Fruit fly (Drosophila melanogaster): ENCODE results near the gene Naa40.
A peak's percentile ranks its signal among the peaks of the same experiment; 100 is the strongest.

Gene Naa40

dm6 chr3R:29699220-29699619, 25.5 kb downstream of the Naa40 start (continued):
- TF ChIP-seq ase (GFP tag; IDR thresholded peaks at IDR 0.05) = 0 out of 3 replicates have a peak, but pooled peaks have one; percentile 19
- peak; percentile 65; the same call in 1 of the 3 replicates for TF ChIP-seq H15 (GFP tag; IDR thresholded peaks at IDR 0.05)
- TF ChIP-seq CG31224 (GFP tag; IDR thresholded peaks at IDR 0.05) = 0 out of 2 replicates have a peak, but pooled peaks have one; percentile 10
- peak; percentile 32 for TF ChIP-seq CG3407 (GFP tag; optimal IDR thresholded peaks at IDR 0.05)
- TF ChIP-seq E2f1 (GFP tag; IDR thresholded peaks at IDR 0.05) = peak; percentile 50
- TF ChIP-seq dysf (GFP tag; IDR thresholded peaks at IDR 0.05) = peak; percentile 68; the same call in 2 of the 3 replicates
- peak; percentile 59 for TF ChIP-seq esg (GFP tag; conservative IDR thresholded peaks at IDR 0.05)
- no peak for TF ChIP-seq CG1832 (GFP tag; optimal IDR thresholded peaks at IDR 0.05)
- peak; percentile 32; the same call in 1 of the 3 replicates for TF ChIP-seq Aef1 (GFP tag; IDR thresholded peaks at IDR 0.05)
- TF ChIP-seq Dip3 (GFP tag; optimal IDR thresholded peaks at IDR 0.05) = no peak
- TF ChIP-seq pb (GFP tag; optimal IDR thresholded peaks at IDR 0.05) = peak; percentile 1
- peak; percentile 49 for TF ChIP-seq CG8388 (GFP tag; optimal IDR thresholded peaks at IDR 0.05)
- TF ChIP-seq Xrp1 (GFP tag; IDR thresholded peaks at IDR 0.05) = peak; percentile 84
- TF ChIP-seq croc (GFP tag; conservative IDR thresholded peaks at IDR 0.05) = peak; percentile 47; the same call in 2 of the 3 replicates
- TF ChIP-seq sd (tag; optimal IDR thresholded peaks at IDR 0.05) = no peak
- TF ChIP-seq lilli (GFP tag; optimal IDR thresholded peaks at IDR 0.05) = no peak
- no peak for TF ChIP-seq CG32532 (GFP tag; IDR thresholded peaks at IDR 0.05)
- TF ChIP-seq CG1603 (tag; optimal IDR thresholded peaks at IDR 0.05) = peak; percentile 74
- TF ChIP-seq D19A (tag; optimal IDR thresholded peaks at IDR 0.05) = peak; percentile 1
- TF ChIP-seq odd (GFP tag; optimal IDR thresholded peaks at IDR 0.05) = no peak
- peak; percentile 62; the same call in 1 of the 2 replicates for TF ChIP-seq sens-2 (GFP tag; IDR thresholded peaks at IDR 0.05)
- TF ChIP-seq ttk (GFP tag; IDR thresholded peaks at IDR 0.05) = peak; percentile 66; the same call in 1 of the 2 replicates
- peak; percentile 69 for TF ChIP-seq nmo (GFP tag; optimal IDR thresholded peaks at IDR 0.05)
- TF ChIP-seq Hr78 (GFP tag; optimal IDR thresholded peaks at IDR 0.05) = peak in 1 of 2 experiments; percentile 41
- TF ChIP-seq vvl (GFP tag; IDR thresholded peaks at IDR 0.05) = peak; percentile 86
- peak in 1 of 2 experiments; percentile 44 for TF ChIP-seq Pdp1 (GFP tag; optimal IDR thresholded peaks at IDR 0.05)
- no peak for TF ChIP-seq Sry-β (GFP tag; optimal IDR thresholded peaks at IDR 0.05)
- TF ChIP-seq CG11247 (GFP tag; IDR thresholded peaks at IDR 0.05) = 0 out of 2 replicates have a peak, but pooled peaks have one; percentile 6
- TF ChIP-seq CG30431 (GFP tag; optimal IDR thresholded peaks at IDR 0.05) = no peak
- TF ChIP-seq gem (tag; optimal IDR thresholded peaks at IDR 0.05) = peak; percentile 73
- peak; percentile 72 for TF ChIP-seq Ptx1 (GFP tag; IDR thresholded peaks at IDR 0.05)
- TF ChIP-seq wor (GFP tag; IDR thresholded peaks at IDR 0.05) = 0 out of 2 replicates have a peak, but pooled peaks have one; percentile 20
- peak; percentile 46 for TF ChIP-seq Camta (GFP tag; optimal IDR thresholded peaks at IDR 0.05)
- TF ChIP-seq Xbp1 (GFP tag; optimal IDR thresholded peaks at IDR 0.05) = peak; percentile 0
- TF ChIP-seq CG6689 (GFP tag; IDR thresholded peaks at IDR 0.05) = peak; percentile 69
- TF ChIP-seq toy (GFP tag; IDR thresholded peaks at IDR 0.05) = no peak
- TF ChIP-seq pum (GFP tag; optimal IDR thresholded peaks at IDR 0.05) = peak; percentile 60
- peak; percentile 59 for TF ChIP-seq Antp (GFP tag; optimal IDR thresholded peaks at IDR 0.05)
- TF ChIP-seq Bgb (GFP tag; IDR thresholded peaks at IDR 0.05; ENCODE audit: partially characterized antibody) = no peak
- peak; percentile 27; the same call in 1 of the 3 replicates for TF ChIP-seq Optix (GFP tag; IDR thresholded peaks at IDR 0.05)
- peak; percentile 46; the same call in 1 of the 2 replicates for TF ChIP-seq CG9215 (GFP tag; IDR thresholded peaks at IDR 0.05)
- no peak for TF ChIP-seq ap (GFP tag; IDR thresholded peaks at IDR 0.05)
- peak; percentile 27; the same call in 1 of the 2 replicates for TF ChIP-seq Gsc (GFP tag; IDR thresholded peaks at IDR 0.05)
- peak; percentile 25 for TF ChIP-seq CG9727 (GFP tag; optimal IDR thresholded peaks at IDR 0.05)
- peak; percentile 66 for TF ChIP-seq CG31441 (GFP tag; IDR thresholded peaks at IDR 0.05)
- no peak for TF ChIP-seq tna (GFP tag; IDR thresholded peaks at IDR 0.05; ENCODE audit: partially characterized antibody)
- 0 out of 2 replicates have a peak, but pooled peaks have one; percentile 36 for TF ChIP-seq CG11696 (GFP tag; IDR thresholded peaks at IDR 0.05)
- TF ChIP-seq CG15601 (tag; optimal IDR thresholded peaks at IDR 0.05) = no peak
- peak; percentile 70 for TF ChIP-seq CG32772 (GFP tag; IDR thresholded peaks at IDR 0.05)
- TF ChIP-seq CG7786 (GFP tag; optimal IDR thresholded peaks at IDR 0.05) = no peak
- peak; percentile 37 for TF ChIP-seq dmrt11E (tag; optimal IDR thresholded peaks at IDR 0.05)
